Worm (Caenorhabditis elegans): Measurements from ENCODE around the gene grl-20.

The grl-20 gene

ce11 chrIV:2083146-2083545, 45.5 kb downstream of the grl-20 start (continued):
- TF ChIP-seq nhr-77 (tag; optimal IDR thresholded peaks at IDR 0.05) (no peak), unc-30 (tag; optimal IDR thresholded peaks at IDR 0.05) (no peak), mdl-1 (tag; optimal IDR thresholded peaks at IDR 0.05) (peak in 1 of 2 experiments; percentile 35), dpl-1 (GFP tag; optimal IDR thresholded peaks at IDR 0.05) (no peak), elt-2 (tag; optimal IDR thresholded peaks at IDR 0.05) (no peak), sptf-1 (tag; optimal IDR thresholded peaks at IDR 0.05) (no peak), zip-4 (GFP tag; optimal IDR thresholded peaks at IDR 0.05) (no peak), nhr-84 (tag; optimal IDR thresholded peaks at IDR 0.05) (no peak), ceh-88 (GFP tag; IDR thresholded peaks at IDR 0.05) (no peak), Y116A8C.19 (tag; optimal IDR thresholded peaks at IDR 0.05; ENCODE audit: borderline replicate concordance) (no peak), fkh-4 (tag; optimal IDR thresholded peaks at IDR 0.05; ENCODE audit: borderline replicate concordance) (no peak), snu-23 (GFP tag; optimal IDR thresholded peaks at IDR 0.05) (peak; percentile 52), unc-62 (GFP tag; optimal IDR thresholded peaks at IDR 0.05) (no peak), fkh-8 (tag; optimal IDR thresholded peaks at IDR 0.05) (no peak), dsc-1 (tag; optimal IDR thresholded peaks at IDR 0.05) (no peak), sox-4 (tag; optimal IDR thresholded peaks at IDR 0.05) (no peak), pax-3 (tag; optimal IDR thresholded peaks at IDR 0.05) (no peak), hpl-2 (GFP tag; optimal IDR thresholded peaks at IDR 0.05) (no peak), efl-1 (optimal IDR thresholded peaks at IDR 0.05) (peak in 1 of 2 experiments; percentile 14), efl-1 (GFP tag; optimal IDR thresholded peaks at IDR 0.05 in 1 of 2) (no peak), elt-3 (tag; optimal IDR thresholded peaks at IDR 0.05) (peak in 5 of 6 experiments; percentile 13 to 73 (median 59)), efl-3 (GFP tag; optimal IDR thresholded peaks at IDR 0.05) (no peak), mab-9 (GFP tag; IDR thresholded peaks at IDR 0.05) (no peak), nhr-85 (tag) (peak; percentile 89), ceh-63 (GFP tag; optimal IDR thresholded peaks at IDR 0.05) (no peak), lin-13 (GFP tag; optimal IDR thresholded peaks at IDR 0.05) (no peak), C16A3.4 (tag; optimal IDR thresholded peaks at IDR 0.05) (no peak), fkh-10 (GFP tag; optimal IDR thresholded peaks at IDR 0.05) (no peak), ces-1 (GFP tag; optimal IDR thresholded peaks at IDR 0.05) (no peak), nhr-20 (tag; optimal IDR thresholded peaks at IDR 0.05) (peak; percentile 52), nhr-11 (tag; optimal IDR thresholded peaks at IDR 0.05) (no peak), C34B4.2 (tag; optimal IDR thresholded peaks at IDR 0.05) (no peak), nhr-47 (tag; optimal IDR thresholded peaks at IDR 0.05) (no peak), aha-1 (tag; optimal IDR thresholded peaks at IDR 0.05) (no peak), zag-1 (tag; optimal IDR thresholded peaks at IDR 0.05) (no peak), swsn-7 (tag; optimal IDR thresholded peaks at IDR 0.05) (no peak), pqm-1 (tag; optimal IDR thresholded peaks at IDR 0.05) (no peak), aly-2 (tag; optimal IDR thresholded peaks at IDR 0.05) (no peak)

DNA sequence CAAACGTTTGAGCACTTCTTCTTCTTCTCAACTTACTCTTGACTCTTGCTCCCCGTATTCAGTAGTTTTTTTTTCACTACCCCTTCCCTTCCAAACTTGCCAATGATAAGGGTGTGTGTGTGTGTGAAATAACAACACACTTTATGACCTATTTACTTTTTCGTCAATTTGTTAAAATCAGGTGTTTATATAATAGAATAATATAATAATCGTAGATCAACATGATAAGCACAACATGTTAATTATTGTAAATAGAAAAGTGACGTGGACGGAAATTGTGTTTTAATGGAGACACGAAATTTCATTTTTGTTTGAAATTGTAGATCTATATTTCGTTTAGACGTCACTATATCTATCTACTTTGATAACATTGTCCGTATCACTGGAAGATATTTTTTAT, 48.3 kb downstream of the grl-20 start:
- TF ChIP-seq nhr-237 (tag; optimal IDR thresholded peaks at IDR 0.05) (no peak), F16B12.6 (tag; optimal IDR thresholded peaks at IDR 0.05) (no peak), lin-13 (GFP tag; optimal IDR thresholded peaks at IDR 0.05) (no peak), nhr-84 (tag; optimal IDR thresholded peaks at IDR 0.05) (no peak), fkh-4 (tag; optimal IDR thresholded peaks at IDR 0.05; ENCODE audit: borderline replicate concordance) (no peak), C16A3.4 (tag; optimal IDR thresholded peaks at IDR 0.05) (no peak), snu-23 (GFP tag; optimal IDR thresholded peaks at IDR 0.05) (no peak), unc-98 (GFP tag; IDR thresholded peaks at IDR 0.05) (no peak), nhr-47 (tag; optimal IDR thresholded peaks at IDR 0.05) (no peak), nhr-12 (tag; optimal IDR thresholded peaks at IDR 0.05) (no peak), C04F5.9 (tag; optimal IDR thresholded peaks at IDR 0.05) (no peak), sptf-1 (tag; optimal IDR thresholded peaks at IDR 0.05) (no peak), ztf-4 (tag; optimal IDR thresholded peaks at IDR 0.05) (no peak), nhr-71 (tag; optimal IDR thresholded peaks at IDR 0.05) (no peak), mep-1 (tag; optimal IDR thresholded peaks at IDR 0.05) (no peak), blmp-1 (tag; optimal IDR thresholded peaks at IDR 0.05) (no peak), skn-1 (tag; optimal IDR thresholded peaks at IDR 0.05) (no peak)
